Worm (Caenorhabditis elegans): ENCODE results near the gene kcnl-3.

kcnl-3 gene

ce11 chrX:5433912-5434311, 47.3 kb downstream of the kcnl-3 start:
- TF ChIP-seq elt-3 (tag; optimal IDR thresholded peaks at IDR 0.05), result no peak
- no peak for TF ChIP-seq pha-4 (tag; optimal IDR thresholded peaks at IDR 0.05)
- TF ChIP-seq nhr-43 (tag; optimal IDR thresholded peaks at IDR 0.05; ENCODE audit: poor library complexity, severe bottlenecking), result no peak
- no peak for TF ChIP-seq snpc-4 (tag; optimal IDR thresholded peaks at IDR 0.05)
- TF ChIP-seq ztf-4 (tag; optimal IDR thresholded peaks at IDR 0.05), result no peak
- TF ChIP-seq nhr-25 (tag; optimal IDR thresholded peaks at IDR 0.05), result no peak
- TF ChIP-seq fkh-10 (GFP tag; optimal IDR thresholded peaks at IDR 0.05), result no peak
- no peak for TF ChIP-seq egl-27 (tag; optimal IDR thresholded peaks at IDR 0.05)
- no peak for TF ChIP-seq nhr-12 (tag; optimal IDR thresholded peaks at IDR 0.05)
- no peak for TF ChIP-seq tbx-2 (tag; optimal IDR thresholded peaks at IDR 0.05)

All from whole organism, L3 larva.